Fruit fly (Drosophila melanogaster): ENCODE data around the gene Eig71Ej.

Gene Eig71Ej

DNA sequence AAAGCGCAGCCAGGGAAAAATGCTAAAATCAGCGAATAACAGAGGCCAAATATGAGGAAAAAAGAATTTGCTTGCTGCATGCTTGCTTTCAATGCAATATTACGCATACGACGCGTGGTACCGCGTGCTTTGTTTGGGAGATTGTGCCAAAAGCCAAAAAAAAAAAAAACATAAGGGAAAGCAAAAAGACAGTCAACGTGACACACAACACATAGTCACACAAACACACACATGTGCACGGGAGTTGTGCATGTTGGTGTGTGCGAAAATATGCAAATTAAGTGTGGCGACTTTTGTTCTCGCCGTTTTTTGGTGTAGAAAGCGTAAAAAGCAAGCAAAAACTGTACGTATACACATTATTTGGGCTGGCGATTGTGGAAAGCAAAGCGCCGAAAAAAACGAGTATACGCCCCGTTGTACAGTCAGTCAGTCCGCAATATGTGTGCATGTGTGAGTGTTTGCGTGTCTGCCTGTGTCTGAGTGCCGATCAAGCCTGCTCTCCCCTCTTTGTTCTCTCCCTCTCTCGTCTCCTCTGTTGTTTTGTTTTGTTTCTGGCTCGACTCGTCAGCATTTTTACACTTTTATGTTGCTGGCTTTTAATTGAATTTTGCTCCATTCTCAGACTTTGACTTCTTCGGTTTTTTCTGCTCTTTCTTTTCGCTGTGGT lies 35.7 kb downstream of the Eig71Ej start:
- TF ChIP-seq spab (GFP tag; optimal IDR thresholded peaks at IDR 0.05) = no peak
- TF ChIP-seq dsx (GFP tag; optimal IDR thresholded peaks at IDR 0.05; ENCODE audit: poor library complexity, severe bottlenecking) = no peak
- no peak for TF ChIP-seq achi (GFP tag; optimal IDR thresholded peaks at IDR 0.05)
- peak; percentile 16; the same call in 1 of the 3 replicates for TF ChIP-seq eg (GFP tag; IDR thresholded peaks at IDR 0.05)
- TF ChIP-seq svp (GFP tag) = peak; percentile 59
- no peak for TF ChIP-seq lz (GFP tag; optimal IDR thresholded peaks at IDR 0.05)
- TF ChIP-seq CG15336 (GFP tag; IDR thresholded peaks at IDR 0.05) = peak; percentile 41; the same call in 1 of the 2 replicates
- TF ChIP-seq salr (GFP tag; optimal IDR thresholded peaks at IDR 0.05) = no peak

DNA sequence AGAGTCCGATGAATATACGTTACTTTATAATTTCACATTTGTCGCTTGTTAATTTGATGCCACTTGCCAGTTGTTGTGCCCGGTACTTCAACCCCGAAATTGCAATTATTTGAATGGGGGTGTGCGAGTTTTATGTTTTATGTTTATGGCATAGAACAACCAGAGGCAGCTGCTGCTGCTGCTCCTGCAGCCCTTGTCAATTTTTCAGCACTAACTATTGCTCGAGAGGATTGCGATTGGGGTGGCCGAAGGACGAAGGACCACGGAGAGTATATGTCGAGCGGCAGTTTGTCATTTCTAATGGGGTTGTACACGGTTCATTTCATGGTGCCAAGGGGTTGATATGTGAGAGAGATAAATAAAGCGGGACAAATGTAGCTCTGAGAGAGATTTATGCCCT lies 36.7 kb downstream of the Eig71Ej start:
- peak; percentile 13 for TF ChIP-seq svp (GFP tag)
- no peak for TF ChIP-seq Eip78C (GFP tag)

DNA sequence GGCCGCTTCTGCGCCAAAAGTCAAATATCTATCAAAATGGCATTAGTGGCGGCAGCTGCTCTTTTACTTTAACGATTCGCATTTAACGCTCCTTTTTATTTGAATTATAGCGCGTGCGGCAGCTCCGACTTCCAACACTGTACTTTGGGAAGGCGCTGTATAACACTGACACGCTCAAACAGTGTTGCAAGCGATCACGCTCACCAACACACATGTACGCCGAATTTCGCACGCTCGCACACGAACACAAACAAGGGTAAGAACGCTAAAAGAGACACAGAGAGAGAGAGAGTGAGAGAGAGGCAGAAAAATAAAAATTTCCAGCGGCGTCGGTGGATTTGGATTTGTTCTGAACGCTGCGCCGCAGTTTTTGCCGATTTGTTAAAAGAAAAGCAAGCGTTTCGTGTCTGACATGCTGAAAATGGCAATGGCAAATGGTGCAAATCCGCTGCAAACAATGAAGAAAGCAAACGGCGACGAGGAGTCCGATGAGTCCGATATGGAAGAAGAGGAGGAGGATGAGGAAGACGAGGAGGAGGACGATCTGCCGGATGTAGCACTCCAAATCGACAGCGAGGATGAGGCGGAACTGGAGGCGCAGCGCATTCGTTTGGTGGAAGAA lies 41.1 kb downstream of the Eig71Ej start, which contains the start of gene Phs:
TSS of gene Phs (plus strand) at position 276 of the 622 bp plus-strand sequence.
- TF ChIP-seq dsx (GFP tag; optimal IDR thresholded peaks at IDR 0.05; ENCODE audit: poor library complexity, severe bottlenecking) (peak; percentile 72), CG16779 (tag; optimal IDR thresholded peaks at IDR 0.05) (peak; percentile 29), CG8119 (GFP tag; IDR thresholded peaks at IDR 0.05) (no peak), CG8319 (GFP tag; optimal IDR thresholded peaks at IDR 0.05) (peak; percentile 59), Sox102F (GFP tag; optimal IDR thresholded peaks at IDR 0.05) (peak; percentile 71), achi (GFP tag; optimal IDR thresholded peaks at IDR 0.05) (peak; percentile 68), lz (GFP tag; optimal IDR thresholded peaks at IDR 0.05) (peak; percentile 86), CG10669 (GFP tag; optimal IDR thresholded peaks at IDR 0.05) (peak; percentile 65), CG7368 (GFP tag; optimal IDR thresholded peaks at IDR 0.05) (peak; percentile 69), Ets21C (GFP tag; optimal IDR thresholded peaks at IDR 0.05) (peak; percentile 63), CG15336 (GFP tag; IDR thresholded peaks at IDR 0.05) (no peak; the same call in 1 of the 2 replicates), Eip75B (GFP tag; optimal IDR thresholded peaks at IDR 0.05) (peak; percentile 70), CG3032 (tag; optimal IDR thresholded peaks at IDR 0.05) (peak; percentile 42), cyc (GFP tag; optimal IDR thresholded peaks at IDR 0.05) (peak; percentile 87), Gug (GFP tag; IDR thresholded peaks at IDR 0.05) (peak; percentile 33; the same call in 1 of the 2 replicates), Met (GFP tag; optimal IDR thresholded peaks at IDR 0.05) (peak; percentile 77), CG1621 (tag; optimal IDR thresholded peaks at IDR 0.05) (peak; percentile 31), Lpt (GFP tag; optimal IDR thresholded peaks at IDR 0.05) (no peak), CG31627 (GFP tag; optimal IDR thresholded peaks at IDR 0.05) (peak; percentile 88), Hr39 (GFP tag; optimal IDR thresholded peaks at IDR 0.05) (peak; percentile 77), CG6163 (GFP tag; IDR thresholded peaks at IDR 0.05) (peak; percentile 70), esn (GFP tag; optimal IDR thresholded peaks at IDR 0.05) (peak; percentile 82), CG9139 (GFP tag; optimal IDR thresholded peaks at IDR 0.05) (peak; percentile 16), svp (GFP tag) (peak; percentile 85), CG11294 (GFP tag; IDR thresholded peaks at IDR 0.05) (peak; percentile 32; the same call in 1 of the 2 replicates), Smox (GFP tag; optimal IDR thresholded peaks at IDR 0.05) (peak; percentile 58), pdm3 (GFP tag; optimal IDR thresholded peaks at IDR 0.05) (peak; percentile 74), salr (GFP tag; optimal IDR thresholded peaks at IDR 0.05) (peak; percentile 6 to 51), CG11762 (GFP tag; optimal IDR thresholded peaks at IDR 0.05; ENCODE audit: insufficient read depth) (no peak), OdsH (GFP tag; optimal IDR thresholded peaks at IDR 0.05) (peak; percentile 72), vri (GFP tag; optimal IDR thresholded peaks at IDR 0.05) (peak; percentile 81), fd59A (GFP tag; optimal IDR thresholded peaks at IDR 0.05) (peak; percentile 32), ss (GFP tag; optimal IDR thresholded peaks at IDR 0.05) (peak; percentile 34 to 64), Eip93F (GFP tag; optimal IDR thresholded peaks at IDR 0.05) (no peak), fkh (GFP tag; optimal IDR thresholded peaks at IDR 0.05) (peak; percentile 57), CG4318 (GFP tag; optimal IDR thresholded peaks at IDR 0.05) (no peak), net (GFP tag; optimal IDR thresholded peaks at IDR 0.05) (peak; percentile 66), eg (GFP tag; IDR thresholded peaks at IDR 0.05) (peak; percentile 69), CG6276 (GFP tag; optimal IDR thresholded peaks at IDR 0.05) (no peak), Ets96B (tag; optimal IDR thresholded peaks at IDR 0.05) (peak; percentile 26), fd85E (GFP tag; optimal IDR thresholded peaks at IDR 0.05) (peak; percentile 65), Sox15 (GFP tag; optimal IDR thresholded peaks at IDR 0.05) (peak; percentile 51)
